Worm (Caenorhabditis elegans) whole organism, L3 larva: ENCODE measurements around the gene AC3.12.

Experiments
- ZK546.5 ChIP-seq: sonication (generic microtip); optimal IDR thresholded peaks from 2 replicates; lab custom pipeline; 2017; ENCODE audit warnings: missing biosample characterization, missing genetic modification characterization
- aly-2 ChIP-seq: fragments of 150-350 bp; optimal IDR thresholded peaks from 2 replicates; lab custom pipeline; 2014; ENCODE audit warnings: missing biosample characterization, missing genetic modification characterization
- ama-1 ChIP-seq: fragments of 150-350 bp; optimal IDR thresholded peaks from 2 replicates; lab custom pipeline; 2018
- ceh-28 ChIP-seq: fragments of 150-350 bp; optimal IDR thresholded peaks from 2 replicates; lab custom pipeline; 2014; ENCODE audit warnings: missing biosample characterization, missing genetic modification reagents, missing genetic modification characterization
- ceh-82 ChIP-seq: fragments of 150-350 bp; optimal IDR thresholded peaks from 2 replicates; lab custom pipeline; 2014; ENCODE audit warnings: missing biosample characterization, missing genetic modification characterization
- ceh-9 ChIP-seq: sonication (generic microtip); optimal IDR thresholded peaks from 2 replicates; lab custom pipeline; 2018; ENCODE audit warnings: missing biosample characterization, missing genetic modification characterization
- elt-2 ChIP-seq: sonication (generic microtip); optimal IDR thresholded peaks from 2 replicates; lab custom pipeline; 2016; ENCODE audit warnings: missing genetic modification reagents, mild to moderate bottlenecking, missing genetic modification characterization, missing compliant biosample characterization
- elt-3 ChIP-seq, 3 experiments: fragments of 150-350 bp in 1 of 3; sonication (generic microtip) in 2 of 3; optimal IDR thresholded peaks; 2 replicates in 2 of 3; 4 replicates in 1 of 3; lab custom pipeline; 2014 to 2017; ENCODE audit warnings: missing biosample characterization in 3 of 3, missing genetic modification characterization in 3 of 3
- eor-1 ChIP-seq, 2 experiments: fragments of 150-350 bp; optimal IDR thresholded peaks; 2 replicates each; lab custom pipeline; 2014 to 2018; ENCODE audit warnings: missing biosample characterization in 2 of 2, missing genetic modification characterization in 2 of 2
- fkh-10 ChIP-seq: sonication (generic microtip); optimal IDR thresholded peaks from 2 replicates; lab custom pipeline; 2017; ENCODE audit warnings: missing biosample characterization, missing genetic modification reagents, missing genetic modification characterization
- hmg-11 ChIP-seq: sonication (generic microtip); optimal IDR thresholded peaks from 2 replicates; lab custom pipeline; 2016; ENCODE audit warnings: missing genetic modification characterization, missing compliant biosample characterization
- jun-1 ChIP-seq: fragments of 150-350 bp; optimal IDR thresholded peaks from 2 replicates; lab custom pipeline; 2014; ENCODE audit warnings: missing biosample characterization, missing genetic modification reagents, missing genetic modification characterization
- lin-15B ChIP-seq: fragments of 150-350 bp; optimal IDR thresholded peaks from 2 replicates; lab custom pipeline; 2014; ENCODE audit warnings: missing biosample characterization, missing genetic modification characterization
- lin-39 ChIP-seq: fragments of 150-350 bp; optimal IDR thresholded peaks from 2 replicates; lab custom pipeline; 2018; ENCODE audit warnings: missing biosample characterization, missing genetic modification reagents, missing genetic modification characterization
- lsy-12 ChIP-seq: sonication (generic microtip); optimal IDR thresholded peaks from 2 replicates; lab custom pipeline; 2016; ENCODE audit warnings: mild to moderate bottlenecking, missing genetic modification characterization, missing compliant biosample characterization
- mdl-1 ChIP-seq: fragments of 150-350 bp; optimal IDR thresholded peaks from 2 replicates; lab custom pipeline; 2014; ENCODE audit warnings: missing biosample characterization, missing genetic modification characterization
- mml-1 ChIP-seq: fragments of 150-350 bp; sonication (generic microtip); optimal IDR thresholded peaks from 3 replicates; lab custom pipeline; 2014; ENCODE audit warnings: missing biosample characterization, missing genetic modification characterization
- nfya-1 ChIP-seq: sonication (generic microtip); optimal IDR thresholded peaks from 2 replicates; lab custom pipeline; 2017; ENCODE audit warnings: missing genetic modification characterization, mild to moderate bottlenecking, missing compliant biosample characterization, antibody characterized with exemption, moderate library complexity; ENCODE audit not compliant: insufficient read depth
- nhr-11 ChIP-seq: fragments of 150-350 bp; optimal IDR thresholded peaks from 2 replicates; lab custom pipeline; 2014; ENCODE audit warnings: missing biosample characterization, missing genetic modification characterization
- nhr-23 ChIP-seq: fragments of 150-350 bp; optimal IDR thresholded peaks from 2 replicates; lab custom pipeline; 2014; ENCODE audit warnings: missing biosample characterization, missing genetic modification reagents, missing genetic modification characterization
- nhr-237 ChIP-seq: fragments of 150-350 bp; optimal IDR thresholded peaks from 2 replicates; lab custom pipeline; 2014; ENCODE audit warnings: missing biosample characterization, missing genetic modification characterization
- nhr-25 ChIP-seq: sonication (generic microtip); optimal IDR thresholded peaks from 2 replicates; lab custom pipeline; 2017; ENCODE audit warnings: missing biosample characterization, missing genetic modification characterization
- nhr-43 ChIP-seq: sonication (generic microtip); optimal IDR thresholded peaks from 2 replicates; lab custom pipeline; 2016; ENCODE audit warnings: mild to moderate bottlenecking, missing genetic modification characterization, missing compliant biosample characterization; ENCODE audit not compliant: poor library complexity, severe bottlenecking
- nhr-76 ChIP-seq: fragments of 150-350 bp; sonication (generic microtip); optimal IDR thresholded peaks from 5 replicates; lab custom pipeline; 2014; ENCODE audit warnings: missing biosample characterization, missing genetic modification characterization
- nhr-77 ChIP-seq: fragments of 150-350 bp; optimal IDR thresholded peaks from 2 replicates; lab custom pipeline; 2014; ENCODE audit warnings: missing biosample characterization, missing genetic modification characterization
- pha-4 ChIP-seq: fragments of 150-350 bp; optimal IDR thresholded peaks from 2 replicates; lab custom pipeline; 2014; ENCODE audit warnings: missing biosample characterization, missing genetic modification reagents, missing genetic modification characterization
- pqm-1 ChIP-seq: fragments of 150-350 bp; optimal IDR thresholded peaks from 2 replicates; lab custom pipeline; 2017; ENCODE audit warnings: missing biosample characterization, missing genetic modification characterization, inconsistent platforms
- sea-2 ChIP-seq: fragments of 150-350 bp; sonication (generic microtip); optimal IDR thresholded peaks from 4 replicates; lab custom pipeline; 2014; ENCODE audit warnings: missing biosample characterization, missing genetic modification reagents, missing genetic modification characterization
- skn-1 ChIP-seq: fragments of 150-350 bp; optimal IDR thresholded peaks from 2 replicates; lab custom pipeline; 2014; ENCODE audit warnings: missing biosample characterization, missing genetic modification characterization
- snpc-4 ChIP-seq: fragments of 150-350 bp; optimal IDR thresholded peaks from 2 replicates; lab custom pipeline; 2014; ENCODE audit warnings: missing biosample characterization, missing genetic modification characterization
- unc-39 ChIP-seq: sonication (generic microtip); optimal IDR thresholded peaks from 4 replicates; lab custom pipeline; 2017; ENCODE audit warnings: missing biosample characterization, missing genetic modification characterization
- unc-62 ChIP-seq: fragments of 150-350 bp; sonication (generic microtip); optimal IDR thresholded peaks from 4 replicates; lab custom pipeline; 2014; ENCODE audit warnings: missing biosample characterization, missing genetic modification reagents, missing genetic modification characterization
- zag-1 ChIP-seq: fragments of 150-350 bp; optimal IDR thresholded peaks from 2 replicates; lab custom pipeline; 2014; ENCODE audit warnings: missing biosample characterization, missing genetic modification characterization
- ztf-11 ChIP-seq: fragments of 150-350 bp; optimal IDR thresholded peaks from 2 replicates; lab custom pipeline; 2014; ENCODE audit warnings: missing biosample characterization, missing genetic modification characterization

Gene AC3.12

DNA sequence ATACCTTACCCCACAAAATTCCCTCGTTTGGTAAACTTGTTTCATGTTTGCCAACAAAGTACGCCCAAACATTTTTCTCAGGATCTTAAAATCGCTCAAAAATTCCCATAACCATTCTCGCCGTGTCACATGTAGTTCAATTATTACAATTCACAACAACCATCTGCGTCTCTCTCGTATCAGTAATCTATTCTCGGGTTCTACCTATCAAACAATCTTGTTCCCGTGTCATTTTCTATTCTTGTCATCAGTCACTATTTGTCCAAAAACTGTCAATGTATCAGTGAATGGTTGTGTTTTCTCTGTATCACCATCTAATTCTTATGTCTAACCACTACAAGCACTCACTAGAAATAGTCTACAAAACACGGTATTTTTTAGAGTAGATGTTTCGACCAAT, 8.0 kb downstream of the AC3.12 start:
- TF ChIP-seq lsy-12 (tag; lab: Kevin White, UChicago): no peak
- TF ChIP-seq jun-1 (tag; lab: Kevin White, UChicago): peak; percentile 45
- TF ChIP-seq aly-2 (tag; lab: Kevin White, UChicago): no peak
- TF ChIP-seq elt-2 (tag; lab: Kevin White, UChicago): peak; percentile 84
- TF ChIP-seq pqm-1 (tag; lab: Kevin White, UChicago): peak; percentile 40

DNA sequence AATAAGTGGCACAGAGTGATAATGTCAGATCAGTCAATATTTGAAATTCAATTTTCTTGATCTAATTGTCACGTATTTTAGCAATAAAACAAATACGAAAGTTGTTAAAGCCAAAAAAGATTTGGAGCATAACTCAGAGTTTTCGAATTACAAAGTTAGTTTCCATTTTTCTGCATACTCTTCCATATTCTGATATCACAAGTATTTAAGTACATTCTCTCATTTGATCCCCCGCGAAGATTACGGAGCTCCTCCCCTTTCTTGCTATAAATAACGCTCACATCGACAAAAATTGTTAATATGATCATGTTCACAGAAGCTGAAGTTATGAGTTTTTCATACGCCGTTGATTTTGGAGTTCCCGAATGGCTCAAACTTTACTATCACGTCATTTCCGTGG, 10.9 kb downstream of the AC3.12 start, which contains the start of gene sri-20:
TSS of gene sri-20 (plus strand) at position 301 of the 400 bp plus-strand sequence.
- TF ChIP-seq lin-15B (no peak), nhr-76 (tag; lab: Kevin White, UChicago) (no peak), nhr-23 (tag; lab: Kevin White, UChicago) (no peak), ceh-9 (tag; lab: Kevin White, UChicago) (no peak), unc-62 (GFP tag; lab: Kevin White, UChicago) (no peak)
- TF ChIP-seq, all 47 proteins: peak for 0

DNA sequence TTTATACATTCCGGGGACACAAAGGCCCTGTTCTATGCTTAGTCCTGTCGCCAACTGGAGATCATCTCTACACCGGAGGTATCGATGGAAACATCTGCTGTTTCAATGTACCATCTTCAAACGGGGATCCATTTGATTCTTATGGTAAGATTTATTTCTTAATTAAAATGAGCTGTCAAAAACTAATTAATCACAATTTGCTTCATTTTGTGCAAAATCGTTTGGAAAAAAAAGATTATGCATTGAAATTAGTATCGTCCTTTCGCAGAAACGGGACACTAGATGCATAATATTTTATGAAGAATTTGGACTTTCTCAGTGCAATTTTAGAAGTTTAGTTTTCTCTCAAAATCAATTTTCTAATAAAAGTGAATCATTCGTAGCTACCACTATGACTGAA, 15.4 kb downstream of the AC3.12 start:
- TF ChIP-seq zag-1 (tag; lab: Kevin White, UChicago) (no peak), unc-39 (tag; lab: Kevin White, UChicago) (no peak), jun-1 (tag; lab: Kevin White, UChicago) (no peak), sea-2 (GFP tag; lab: Kevin White, UChicago) (no peak), ama-1 (lab: Kevin White, UChicago) (no peak), nfya-1 (no peak), ceh-9 (tag; lab: Kevin White, UChicago) (no peak), ceh-82 (tag; lab: Kevin White, UChicago) (no peak), ceh-28 (no peak), elt-3 (tag; optimal IDR thresholded peaks at IDR 0.05; lab: Kevin White, UChicago) (no peak), eor-1 (tag; optimal IDR thresholded peaks at IDR 0.05; lab: Kevin White, UChicago) (no peak), pqm-1 (tag; lab: Kevin White, UChicago) (no peak)

DNA sequence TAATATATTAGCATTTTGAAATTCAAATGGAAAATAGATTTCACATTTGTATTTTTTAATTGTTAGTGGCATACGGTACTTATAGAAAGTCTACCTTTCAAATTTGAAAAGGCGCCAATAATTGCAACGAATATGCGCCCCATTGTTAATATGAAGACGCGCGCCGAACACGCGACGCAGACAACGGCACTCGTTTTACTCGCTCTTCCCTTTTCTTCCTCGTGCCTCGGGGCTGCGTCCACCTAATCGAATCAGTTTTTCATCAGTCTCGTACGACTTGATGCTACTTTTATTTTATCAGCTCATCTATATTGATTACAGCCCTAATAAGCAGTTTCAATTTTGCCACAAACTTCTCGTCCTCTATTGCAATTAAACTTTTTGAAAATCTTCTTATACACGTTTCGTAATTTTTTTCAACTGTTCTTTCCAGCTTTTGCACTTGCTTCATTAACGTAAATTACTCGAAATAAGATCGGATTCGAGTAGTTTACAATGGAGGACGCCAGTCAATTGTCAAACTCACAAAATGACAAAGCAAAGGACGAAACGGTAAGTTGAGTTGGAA, 17.3 kb downstream of the AC3.12 start, which contains the start of gene cash-1:
TSS of gene cash-1 (plus strand) at position 432 of the 568 bp plus-strand sequence.
- peak; percentile 9 for TF ChIP-seq ceh-28
- no peak for TF ChIP-seq mdl-1 (tag; lab: Kevin White, UChicago)
- peak; percentile 77 for TF ChIP-seq elt-2 (tag; lab: Kevin White, UChicago)
- peak; percentile 75 for TF ChIP-seq nhr-25 (tag; lab: Kevin White, UChicago)
- TF ChIP-seq nhr-23 (tag; lab: Kevin White, UChicago): peak; percentile 66
- no peak for TF ChIP-seq ZK546.5 (tag; lab: Kevin White, UChicago)
- TF ChIP-seq pqm-1 (tag; lab: Kevin White, UChicago): peak; percentile 60
- TF ChIP-seq pha-4 (tag; lab: Kevin White, UChicago): peak; percentile 87
- TF ChIP-seq snpc-4 (tag; lab: Kevin White, UChicago): peak; percentile 66
- TF ChIP-seq sea-2 (GFP tag; lab: Kevin White, UChicago): no peak
- TF ChIP-seq nfya-1: peak; percentile 74
- peak; percentile 80 for TF ChIP-seq lin-39 (tag; lab: Kevin White, UChicago)
- TF ChIP-seq skn-1 (tag; lab: Kevin White, UChicago): peak; percentile 38
- peak; percentile 93 for TF ChIP-seq lin-15B
- no peak for TF ChIP-seq nhr-43 (tag; lab: Kevin White, UChicago)

DNA sequence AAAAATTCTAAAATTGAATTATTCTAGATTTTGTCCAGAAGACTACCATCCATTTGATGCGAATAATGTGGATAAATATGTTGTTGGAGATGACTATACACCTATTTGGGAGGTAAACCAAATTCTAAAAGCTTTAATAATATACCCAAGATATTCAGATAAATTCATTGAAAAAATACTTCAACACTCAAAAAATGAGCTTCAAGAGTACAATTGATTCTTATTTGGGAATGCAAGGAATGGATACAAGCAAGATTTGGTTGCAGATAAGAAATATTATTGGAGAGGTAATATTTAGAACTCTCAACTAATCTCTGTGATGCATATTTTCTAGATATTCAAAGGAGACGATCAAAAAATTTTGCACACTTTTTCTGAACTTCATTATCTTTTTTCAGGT, 19.0 kb downstream of the AC3.12 start:
- TF ChIP-seq ceh-82 (tag; lab: Kevin White, UChicago) (no peak), lin-39 (tag; lab: Kevin White, UChicago) (no peak), mml-1 (tag; lab: Kevin White, UChicago) (no peak), hmg-11 (tag; lab: Kevin White, UChicago) (no peak), ama-1 (lab: Kevin White, UChicago) (no peak), nhr-237 (tag; lab: Kevin White, UChicago) (no peak), nhr-11 (tag; lab: Kevin White, UChicago) (no peak), lsy-12 (tag; lab: Kevin White, UChicago) (no peak), pqm-1 (tag; lab: Kevin White, UChicago) (no peak), nfya-1 (no peak), ZK546.5 (tag; lab: Kevin White, UChicago) (no peak), unc-39 (tag; lab: Kevin White, UChicago) (no peak), nhr-77 (no peak), ztf-11 (tag; lab: Kevin White, UChicago) (no peak), fkh-10 (GFP tag; lab: Kevin White, UChicago) (no peak)
- TF ChIP-seq, all 47 proteins: peak for 0
